Worm (Caenorhabditis elegans) whole organism, mixed stage, embryonic: ENCODE results near the gene egas-4.

Source experiments
- ces-1 ChIP-seq: fragments of 150-350 bp; optimal IDR thresholded peaks from 2 replicates; lab custom pipeline; 2014; ENCODE audit warnings: missing biosample characterization, missing genetic modification reagents, missing genetic modification characterization
- drap-1 ChIP-seq: fragments of 200-800 bp; sonication (Bioruptor generic); optimal IDR thresholded peaks from 3 replicates; lab custom pipeline; 2018; ENCODE audit warnings: mild to moderate bottlenecking, missing genetic modification characterization, missing compliant biosample characterization
- lin-13 ChIP-seq: fragments of 150-350 bp; optimal IDR thresholded peaks from 2 replicates; lab custom pipeline; 2014; ENCODE audit warnings: missing biosample characterization, missing genetic modification characterization
- lin-32 ChIP-seq: fragments of 200-800 bp; sonication (Bioruptor generic); optimal IDR thresholded peaks from 2 replicates; lab custom pipeline; 2018; ENCODE audit warnings: mild to moderate bottlenecking, missing genetic modification characterization, missing compliant biosample characterization
- nhr-2 ChIP-seq: fragments of 150-350 bp; optimal IDR thresholded peaks from 2 replicates; lab custom pipeline; 2014; ENCODE audit warnings: missing biosample characterization, missing genetic modification characterization
- nhr-237 ChIP-seq: fragments of 150-350 bp; optimal IDR thresholded peaks from 2 replicates; lab custom pipeline; 2014; ENCODE audit warnings: missing biosample characterization, missing genetic modification characterization
- snpc-4 ChIP-seq: fragments of 150-350 bp; optimal IDR thresholded peaks from 2 replicates; lab custom pipeline; 2014; ENCODE audit warnings: missing biosample characterization, missing genetic modification characterization
- unc-39 ChIP-seq: fragments of 150-350 bp; optimal IDR thresholded peaks from 2 replicates; lab custom pipeline; 2014; ENCODE audit warnings: missing biosample characterization, missing genetic modification characterization
- ztf-11 ChIP-seq: fragments of 150-350 bp; optimal IDR thresholded peaks from 2 replicates; lab custom pipeline; 2014; ENCODE audit warnings: missing biosample characterization, missing genetic modification characterization

- TF ChIP-seq lin-13 (tag; lab: Kevin White, UChicago) (no peak), unc-39 (no peak), ces-1 (GFP tag; lab: Kevin White, UChicago) (no peak), nhr-237 (tag; lab: Kevin White, UChicago) (no peak), drap-1 (no peak), lin-32 (GFP tag; lab: Kevin White, UChicago) (no peak), nhr-2 (tag; lab: Kevin White, UChicago) (no peak), ztf-11 (tag; lab: Kevin White, UChicago) (no peak), snpc-4 (tag; lab: Kevin White, UChicago) (no peak)
These were observed 20.0 kb downstream of the egas-4 start for ce11 chrIV:7477697-7478096.
